Fruit fly (Drosophila melanogaster) whole organism, embryonic: ENCODE results near the gene Sb.

Experiments
- BEAF-32 ChIP-seq: fragments of 200-800 bp; sonication (Bioruptor generic); optimal IDR thresholded peaks from 3 replicates; lab custom pipeline; 2017; ENCODE audit warnings: missing biosample characterization, missing genetic modification characterization, mild to moderate bottlenecking, moderate library complexity, missing genetic modification reagents
- Bdp1 ChIP-seq: fragments of 200-800 bp; sonication (Bioruptor generic); optimal IDR thresholded peaks from 3 replicates; lab custom pipeline; 2016; ENCODE audit warnings: missing biosample characterization, missing genetic modification characterization
- CG10654 ChIP-seq: fragments of 200-800 bp; sonication (Bioruptor generic); optimal IDR thresholded peaks from 2 replicates; lab custom pipeline; 2016; ENCODE audit warnings: missing biosample characterization, missing genetic modification characterization
- CG12391 ChIP-seq: fragments of 200-800 bp; sonication (Bioruptor generic); optimal IDR thresholded peaks from 3 replicates; lab custom pipeline; 2018; ENCODE audit warnings: missing biosample characterization, mild to moderate bottlenecking, missing genetic modification characterization, moderate library complexity
- CG12744 ChIP-seq: fragments of 200-800 bp; sonication (Bioruptor generic); optimal IDR thresholded peaks from 2 replicates; lab custom pipeline; 2016; ENCODE audit warnings: missing biosample characterization, missing genetic modification characterization
- CG13424 ChIP-seq: fragments of 200-800 bp; sonication (Bioruptor generic); optimal IDR thresholded peaks from 2 replicates; lab custom pipeline; 2019; ENCODE audit warnings: missing biosample characterization, mild to moderate bottlenecking, missing genetic modification characterization, moderate library complexity
- CG2199 ChIP-seq: fragments of 200-800 bp; sonication (Bioruptor generic); IDR thresholded peaks from 3 replicates; pipeline ENCODE4 v1.3.6; 2022; ENCODE audit warnings: missing biosample characterization, missing genetic modification characterization
- CG2678 ChIP-seq: fragments of 200-800 bp; sonication (Bioruptor generic); optimal IDR thresholded peaks from 3 replicates; lab custom pipeline; 2019; ENCODE audit warnings: missing biosample characterization, mild to moderate bottlenecking, missing genetic modification characterization, moderate library complexity
- CG31365 ChIP-seq: fragments of 200-800 bp; sonication (Bioruptor generic); optimal IDR thresholded peaks from 2 replicates; lab custom pipeline; 2018; ENCODE audit warnings: missing biosample characterization, mild to moderate bottlenecking, missing genetic modification characterization
- CG3163 ChIP-seq: fragments of 200-800 bp; sonication (Bioruptor generic); optimal IDR thresholded peaks from 3 replicates; lab custom pipeline; 2016; ENCODE audit warnings: missing biosample characterization, missing genetic modification characterization
- CG32767 ChIP-seq: fragments of 200-800 bp; sonication (Bioruptor generic); IDR thresholded peaks from 2 replicates; pipeline ENCODE4 v1.3.6; 2022; ENCODE audit warnings: missing biosample characterization, missing genetic modification characterization
- CG42726 ChIP-seq: fragments of 200-800 bp; sonication (Bioruptor generic); IDR thresholded peaks from 2 replicates; pipeline ENCODE4 v1.3.6; 2022; ENCODE audit warnings: missing biosample characterization, missing genetic modification characterization; ENCODE audit not compliant: partially characterized antibody
- CG4282 ChIP-seq: fragments of 200-800 bp; sonication (Bioruptor generic); optimal IDR thresholded peaks from 2 replicates; lab custom pipeline; 2016; ENCODE audit warnings: missing biosample characterization, missing genetic modification characterization
- CG4360 ChIP-seq: fragments of 200-800 bp; sonication (Bioruptor generic); IDR thresholded peaks from 2 replicates; pipeline ENCODE4 v1.3.6; 2022; ENCODE audit warnings: missing biosample characterization, missing genetic modification characterization
- CG43689 ChIP-seq: fragments of 200-800 bp; sonication (Bioruptor generic); IDR thresholded peaks from 2 replicates; pipeline ENCODE4 v1.3.6; 2022; ENCODE audit warnings: missing biosample characterization, missing genetic modification characterization
- CG4730 ChIP-seq: fragments of 200-800 bp; sonication (Bioruptor generic); IDR thresholded peaks from 2 replicates; pipeline ENCODE4 v1.3.6; 2022; ENCODE audit warnings: missing biosample characterization, missing genetic modification characterization
- CG7928 ChIP-seq: fragments of 200-800 bp; sonication (Bioruptor generic); optimal IDR thresholded peaks from 2 replicates; lab custom pipeline; 2017; ENCODE audit warnings: missing biosample characterization, mild to moderate bottlenecking, missing genetic modification characterization
- CG9609 ChIP-seq: fragments of 200-800 bp; sonication (Bioruptor generic); optimal IDR thresholded peaks from 3 replicates; lab custom pipeline; 2016; ENCODE audit warnings: missing biosample characterization, missing genetic modification characterization
- CG9727 ChIP-seq: fragments of 200-800 bp; sonication (Bioruptor generic); optimal IDR thresholded peaks from 3 replicates; lab custom pipeline; 2017; ENCODE audit warnings: missing biosample characterization, mild to moderate bottlenecking, missing genetic modification characterization
- Camta ChIP-seq: fragments of 200-800 bp; sonication (Bioruptor generic); optimal IDR thresholded peaks from 2 replicates; lab custom pipeline; 2016; ENCODE audit warnings: missing biosample characterization, missing genetic modification characterization
- CkIIα-i1 ChIP-seq: fragments of 200-800 bp; sonication (Bioruptor generic); IDR thresholded peaks from 2 replicates; pipeline ENCODE4 v1.3.6; 2022; ENCODE audit warnings: missing biosample characterization, missing genetic modification characterization
- D ChIP-seq, 2 experiments: fragments of 200-800 bp in 1 of 2; fragments of >200 bp in 1 of 2; sonication (Bioruptor generic) in 1 of 2; optimal IDR thresholded peaks; 2 replicates in 1 of 2; 3 replicates in 1 of 2; lab custom pipeline; 2017; ENCODE audit warnings: mild to moderate bottlenecking in 1 of 2, missing biosample characterization in 1 of 2, missing genetic modification characterization in 1 of 2, missing genetic modification reagents in 1 of 2
- Doc2 ChIP-seq: fragments of 200-800 bp; sonication (Bioruptor generic); IDR thresholded peaks from 2 replicates; pipeline ENCODE4 v1.3.6; 2022; ENCODE audit warnings: missing biosample characterization, missing genetic modification characterization
- E2f2 ChIP-seq: fragments of 200-800 bp; sonication (Bioruptor generic); IDR thresholded peaks from 2 replicates; pipeline ENCODE4 v1.3.6; 2022; ENCODE audit warnings: missing biosample characterization, missing genetic modification characterization
- Ets65A ChIP-seq: fragments of 200-800 bp; sonication (Bioruptor generic); peaks from one replicate; lab custom pipeline; 2016; ENCODE audit warnings: missing biosample characterization, missing genetic modification characterization
- Fer2 ChIP-seq: fragments of 200-800 bp; sonication (Bioruptor generic); optimal IDR thresholded peaks from 2 replicates; lab custom pipeline; 2018; ENCODE audit warnings: missing biosample characterization, mild to moderate bottlenecking, missing genetic modification characterization, moderate library complexity
- Hr39 ChIP-seq: fragments of >200 bp; optimal IDR thresholded peaks from 2 replicates; lab custom pipeline; 2017
- Hr78 ChIP-seq, 2 experiments: fragments of 200-800 bp in 1 of 2; fragments of >200 bp in 1 of 2; sonication (Bioruptor generic) in 1 of 2; optimal IDR thresholded peaks; 2 replicates each; lab custom pipeline; 2017 to 2019; ENCODE audit warnings: missing biosample characterization in 2 of 2, missing genetic modification characterization in 2 of 2, mild to moderate bottlenecking in 1 of 2, moderate library complexity in 1 of 2
- Mad ChIP-seq: fragments of 200-800 bp; sonication (Bioruptor generic); optimal IDR thresholded peaks from 2 replicates; lab custom pipeline; 2016; ENCODE audit warnings: missing biosample characterization, missing genetic modification characterization
- Mes4 ChIP-seq: fragments of 200-800 bp; sonication (Bioruptor generic); optimal IDR thresholded peaks from 2 replicates; lab custom pipeline; 2016; ENCODE audit warnings: missing biosample characterization, missing genetic modification characterization
- Nf-YB ChIP-seq: fragments of 200-800 bp; sonication (Bioruptor generic); optimal IDR thresholded peaks from 3 replicates; lab custom pipeline; 2019; ENCODE audit warnings: missing biosample characterization, mild to moderate bottlenecking, missing genetic modification characterization, moderate library complexity
- Rfx ChIP-seq: fragments of 200-800 bp; sonication (Bioruptor generic); IDR thresholded peaks from 2 replicates; pipeline ENCODE4 v1.3.6; 2022; ENCODE audit warnings: missing biosample characterization, missing genetic modification characterization
- Tbp ChIP-seq: fragments of >200 bp; optimal IDR thresholded peaks from 2 replicates; lab custom pipeline; 2018; ENCODE audit warnings: missing biosample characterization, missing genetic modification characterization
- YL-1 ChIP-seq: fragments of 200-800 bp; sonication (Bioruptor generic); optimal IDR thresholded peaks from 3 replicates; lab custom pipeline; 2017; ENCODE audit warnings: missing biosample characterization, mild to moderate bottlenecking, missing genetic modification characterization
- ara ChIP-seq: fragments of 200-800 bp; sonication (Bioruptor generic); IDR thresholded peaks from 2 replicates; pipeline ENCODE4 v1.3.6; 2022; ENCODE audit warnings: missing biosample characterization, missing genetic modification characterization
- bsh ChIP-seq, 2 experiments: fragments of 200-800 bp; sonication (Bioruptor generic); optimal IDR thresholded peaks; 2 replicates each; lab custom pipeline; 2017 to 2018; ENCODE audit warnings: mild to moderate bottlenecking in 2 of 2, missing biosample characterization in 2 of 2, missing genetic modification characterization in 2 of 2, moderate library complexity in 1 of 2
- en ChIP-seq: fragments of 200-800 bp; sonication (Bioruptor generic); optimal IDR thresholded peaks from 2 replicates; lab custom pipeline; 2016; ENCODE audit warnings: missing biosample characterization, missing genetic modification characterization
- fd64A ChIP-seq: fragments of 200-800 bp; sonication (Bioruptor generic); optimal IDR thresholded peaks from 3 replicates; lab custom pipeline; 2018; ENCODE audit warnings: missing biosample characterization, mild to moderate bottlenecking, missing genetic modification characterization
- kay ChIP-seq: fragments of 200-800 bp; sonication (Bioruptor generic); optimal IDR thresholded peaks from 2 replicates; lab custom pipeline; 2016; ENCODE audit warnings: missing biosample characterization, missing genetic modification characterization
- kni ChIP-seq: fragments of 200-800 bp; sonication (Bioruptor generic); optimal IDR thresholded peaks from 3 replicates; lab custom pipeline; 2017; ENCODE audit warnings: mild to moderate bottlenecking, missing biosample characterization, missing genetic modification reagents, missing genetic modification characterization
- mld ChIP-seq: fragments of 200-800 bp; sonication (Bioruptor generic); IDR thresholded peaks from 3 replicates; pipeline ENCODE4 v1.3.6; 2022; ENCODE audit warnings: missing biosample characterization, missing genetic modification characterization; ENCODE audit not compliant: partially characterized antibody
- prd ChIP-seq, 3 experiments: fragments of >200 bp in 2 of 3; fragments of 200-800 bp in 1 of 3; sonication (Bioruptor generic) in 1 of 3; optimal IDR thresholded peaks in 2 of 3; IDR thresholded peaks in 1 of 3; 2 replicates in 2 of 3; 3 replicates in 1 of 3; pipeline versions ENCODE4 v1.3.6 to Lab custom; 2017 to 2022; ENCODE audit warnings: missing biosample characterization in 1 of 3, missing genetic modification characterization in 1 of 3
- rib ChIP-seq: fragments of 200-800 bp; sonication (Bioruptor generic); IDR thresholded peaks from 2 replicates; pipeline ENCODE4 v1.3.6; 2022; ENCODE audit warnings: missing biosample characterization, missing genetic modification characterization
- seq ChIP-seq: fragments of 200-800 bp; sonication (Bioruptor generic); IDR thresholded peaks from 2 replicates; pipeline ENCODE4 v1.3.6; 2022; ENCODE audit warnings: missing biosample characterization, missing genetic modification characterization
- sob ChIP-seq: fragments of 200-800 bp; sonication (Bioruptor generic); IDR thresholded peaks from 2 replicates; pipeline ENCODE4 v1.3.6; 2022; ENCODE audit warnings: missing biosample characterization, missing genetic modification characterization
- toy ChIP-seq: fragments of 200-800 bp; sonication (Bioruptor generic); IDR thresholded peaks from 2 replicates; pipeline ENCODE4 v1.3.6; 2022; ENCODE audit warnings: missing biosample characterization, missing genetic modification characterization
- unpg ChIP-seq: fragments of 200-800 bp; sonication (Bioruptor generic); optimal IDR thresholded peaks from 3 replicates; lab custom pipeline; 2018; ENCODE audit warnings: missing biosample characterization, mild to moderate bottlenecking, missing genetic modification characterization, moderate library complexity
- zf30C ChIP-seq: fragments of 200-800 bp; sonication (Bioruptor generic); optimal IDR thresholded peaks from 3 replicates; lab custom pipeline; 2018; ENCODE audit warnings: missing biosample characterization, mild to moderate bottlenecking, missing genetic modification characterization

Sb gene

dm6 chr3R:16135616-16136015 lies 19.7 kb downstream of the Sb start:
- TF ChIP-seq Nf-YB (GFP tag; lab: Kevin White, UChicago) (peak; percentile 20), mld (no peak), CG2199 (GFP tag; lab: Robert Waterston, UW) (no peak), CG43689 (GFP tag; lab: Robert Waterston, UW) (no peak), Camta (no peak), Ets65A (GFP tag; lab: Kevin White, UChicago) (peak; percentile 22), D (optimal IDR thresholded peaks at IDR 0.05; lab: Kevin White, UChicago) (no peak), D (GFP tag; optimal IDR thresholded peaks at IDR 0.05; lab: Kevin White, UChicago) (no peak), kni (GFP tag; lab: Kevin White, UChicago) (peak; percentile 64), Hr78 (GFP tag; optimal IDR thresholded peaks at IDR 0.05; lab: Kevin White, UChicago) (peak in 1 of 2 experiments; percentile 33), CG12744 (no peak), CG9609 (GFP tag; lab: Kevin White, UChicago) (no peak), BEAF-32 (no peak)

dm6 chr3R:16146632-16147453 lies 30.9 kb downstream of the Sb start, which contains the start of the genes Mic26-27 and CG5916:
TSS of gene Mic26-27 (minus strand) at chr3R:16146855.
TSS of gene CG5916 (plus strand) at chr3R:16147029.
- peak; percentile 77 for TF ChIP-seq Mad (GFP tag; lab: Kevin White, UChicago)
- peak; percentile 64 for TF ChIP-seq CG10654 (GFP tag; lab: Kevin White, UChicago)
- TF ChIP-seq kay (GFP tag; lab: Kevin White, UChicago): peak; percentile 91
- TF ChIP-seq Fer2 (tag; lab: Kevin White, UChicago): peak; percentile 46
- TF ChIP-seq rib: no peak
- TF ChIP-seq en (GFP tag; lab: Kevin White, UChicago): peak; percentile 8
- peak; percentile 95 for TF ChIP-seq CG13424 (tag; lab: Kevin White, UChicago)
- peak; percentile 60 for TF ChIP-seq unpg (GFP tag; lab: Kevin White, UChicago)
- TF ChIP-seq fd64A: no peak
- TF ChIP-seq CG7928 (GFP tag; lab: Kevin White, UChicago): peak; percentile 12
- no peak for TF ChIP-seq prd (optimal IDR thresholded peaks at IDR 0.05; lab: Kevin White, UChicago)
- TF ChIP-seq prd (GFP tag; IDR thresholded peaks at IDR 0.05; lab: Robert Waterston, UW): peak; percentile 92
- no peak for TF ChIP-seq Tbp (GFP tag; lab: Kevin White, UChicago)
- peak; percentile 71 for TF ChIP-seq CG4730 (GFP tag; lab: Robert Waterston, UW)
- no peak for TF ChIP-seq Hr39 (lab: Kevin White, UChicago)
- TF ChIP-seq CG9727 (GFP tag; lab: Kevin White, UChicago): peak; percentile 93
- TF ChIP-seq CG31365 (tag; lab: Kevin White, UChicago): peak; percentile 80
- TF ChIP-seq Doc2: peak; percentile 63; the same call in 1 of the 2 replicates
- TF ChIP-seq YL-1 (GFP tag; lab: Kevin White, UChicago): peak; percentile 79
- peak; percentile 80 for TF ChIP-seq CG3163 (GFP tag; lab: Kevin White, UChicago)
- no peak for TF ChIP-seq CG2678 (tag; lab: Kevin White, UChicago)
- TF ChIP-seq Rfx (GFP tag; lab: Robert Waterston, UW): peak; percentile 92
- TF ChIP-seq toy (GFP tag; lab: Robert Waterston, UW): no peak
- no peak for TF ChIP-seq CkIIα-i1 (GFP tag; lab: Robert Waterston, UW)
- peak; percentile 81 for TF ChIP-seq Mes4 (GFP tag; lab: Kevin White, UChicago)
- peak; percentile 85 for TF ChIP-seq CG12391 (tag; lab: Kevin White, UChicago)
- TF ChIP-seq sob (GFP tag; lab: Robert Waterston, UW): peak; percentile 91
- TF ChIP-seq bsh (GFP tag; optimal IDR thresholded peaks at IDR 0.05; lab: Kevin White, UChicago): peak in 1 of 2 experiments; percentile 65
- TF ChIP-seq CG32767 (GFP tag; lab: Robert Waterston, UW): peak; percentile 68
- TF ChIP-seq E2f2 (GFP tag; lab: Robert Waterston, UW): no peak
- peak; percentile 93 for TF ChIP-seq CG4282 (GFP tag; lab: Kevin White, UChicago)
- TF ChIP-seq Bdp1 (GFP tag; lab: Kevin White, UChicago): peak; percentile 75
- peak; percentile 87 for TF ChIP-seq ara (GFP tag; lab: Robert Waterston, UW)
- TF ChIP-seq zf30C (GFP tag; lab: Kevin White, UChicago): no peak
- peak; percentile 96 for TF ChIP-seq CG42726 (GFP tag; lab: Robert Waterston, UW)
- no peak for TF ChIP-seq CG4360
- no peak; the same call in 1 of the 2 replicates for TF ChIP-seq seq (GFP tag; lab: Robert Waterston, UW)
